Worm (Caenorhabditis elegans) whole organism, late embryonic: ENCODE measurements around the gene unc-53.

ENCODE experiments used
- K09A11.1 ChIP-seq: sonication (generic microtip); optimal IDR thresholded peaks from 2 replicates; lab custom pipeline; 2017; ENCODE audit warnings: antibody characterized with exemption, mild to moderate bottlenecking, missing genetic modification characterization, missing compliant biosample characterization; ENCODE audit not compliant: insufficient read depth
- ahr-1 ChIP-seq: sonication (generic microtip); optimal IDR thresholded peaks from 2 replicates; lab custom pipeline; 2016; ENCODE audit warnings: missing genetic modification characterization, missing compliant biosample characterization
- dve-1 ChIP-seq: sonication (generic microtip); optimal IDR thresholded peaks from 2 replicates; lab custom pipeline; 2017; ENCODE audit warnings: antibody characterized with exemption, mild to moderate bottlenecking, missing genetic modification characterization, missing compliant biosample characterization
- elt-2 ChIP-seq: sonication (generic microtip); optimal IDR thresholded peaks from 2 replicates; lab custom pipeline; 2016; ENCODE audit warnings: missing genetic modification reagents, missing genetic modification characterization, missing compliant biosample characterization
- ets-4 ChIP-seq: sonication (generic microtip); optimal IDR thresholded peaks from 2 replicates; lab custom pipeline; 2016; ENCODE audit warnings: missing genetic modification characterization, missing compliant biosample characterization
- fkh-10 ChIP-seq: fragments of 150-350 bp; optimal IDR thresholded peaks from 2 replicates; lab custom pipeline; 2014; ENCODE audit warnings: missing biosample characterization, missing genetic modification reagents, missing genetic modification characterization
- hlh-6 ChIP-seq: sonication (generic microtip); optimal IDR thresholded peaks from 2 replicates; lab custom pipeline; 2016; ENCODE audit warnings: missing genotype, missing genetic modification characterization, missing compliant biosample characterization
- nhr-11 ChIP-seq: fragments of 150-350 bp; optimal IDR thresholded peaks from 2 replicates; lab custom pipeline; 2014; ENCODE audit warnings: missing biosample characterization, missing genetic modification characterization
- pha-4 ChIP-seq: fragments of 150-350 bp; optimal IDR thresholded peaks from 2 replicates; lab custom pipeline; 2018; ENCODE audit warnings: missing biosample characterization, missing genetic modification reagents, missing genetic modification characterization
- sox-4 ChIP-seq: sonication (generic microtip); optimal IDR thresholded peaks from 2 replicates; lab custom pipeline; 2017; ENCODE audit warnings: mild to moderate bottlenecking, missing genetic modification characterization, inconsistent platforms, missing compliant biosample characterization
- syd-9 ChIP-seq: sonication (generic microtip); optimal IDR thresholded peaks from 2 replicates; lab custom pipeline; 2016; ENCODE audit warnings: mild to moderate bottlenecking, missing genetic modification characterization, moderate library complexity, missing compliant biosample characterization

- TF ChIP-seq elt-2 (tag; lab: Kevin White, UChicago) (no peak), syd-9 (tag; lab: Kevin White, UChicago) (no peak), dve-1 (tag; lab: Kevin White, UChicago) (no peak), fkh-10 (GFP tag; lab: Kevin White, UChicago) (no peak), nhr-11 (tag; lab: Kevin White, UChicago) (no peak), ahr-1 (tag; lab: Kevin White, UChicago) (no peak), pha-4 (tag; lab: Kevin White, UChicago) (no peak), hlh-6 (tag; lab: Kevin White, UChicago) (no peak), ets-4 (no peak), K09A11.1 (tag; lab: Kevin White, UChicago) (no peak), sox-4 (tag; lab: Kevin White, UChicago) (no peak)
Observed at ce11 chrII:11048930-11049329, 40.3 kb downstream of the unc-53 start, which contains the start of gene F33A8.4.
